Worm (Caenorhabditis elegans) whole organism, L3 larva: ENCODE measurements around the gene ctf-18.

Experiments used
- R02D3.7 ChIP-seq: fragments of 150-350 bp; optimal IDR thresholded peaks from 2 replicates; lab custom pipeline; 2014; ENCODE audit warnings: missing biosample characterization, missing genetic modification characterization
- lin-15B ChIP-seq: fragments of 150-350 bp; optimal IDR thresholded peaks from 2 replicates; lab custom pipeline; 2014; ENCODE audit warnings: missing biosample characterization, missing genetic modification characterization
- unc-39 ChIP-seq: sonication (generic microtip); optimal IDR thresholded peaks from 4 replicates; lab custom pipeline; 2017; ENCODE audit warnings: missing biosample characterization, missing genetic modification characterization

DNA sequence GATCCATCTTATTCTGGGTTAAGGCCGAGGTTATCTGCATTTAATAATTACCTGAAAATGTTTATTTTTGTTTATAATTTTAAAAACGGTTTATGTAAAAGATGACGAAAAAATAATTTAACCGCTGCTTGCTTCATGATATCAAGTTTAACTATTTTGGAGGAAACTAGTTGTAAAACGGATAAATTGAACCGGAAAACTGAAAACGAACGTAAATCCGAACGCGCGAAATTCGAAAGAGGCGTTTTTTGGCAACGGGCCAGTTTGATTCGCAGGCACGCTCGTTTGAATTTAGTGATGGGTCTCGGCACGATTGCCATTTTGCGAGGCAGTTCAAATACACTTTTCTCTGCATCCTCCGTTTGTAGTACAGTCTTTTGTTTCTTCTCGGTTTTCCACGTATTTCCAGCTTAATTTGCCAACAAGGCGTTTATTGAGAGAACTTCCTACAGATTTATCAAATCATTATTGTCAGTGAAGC lies 2.5 kb upstream of the ctf-18 start, which contains the start of the genes gtbp-1 and K08F4.3:
- no peak for TF ChIP-seq unc-39 (tag; lab: Kevin White, UChicago)
- peak; percentile 20 for TF ChIP-seq R02D3.7 (tag; lab: Kevin White, UChicago)
- peak; percentile 94 for TF ChIP-seq lin-15B (tag; lab: Kevin White, UChicago)
